Worm (Caenorhabditis elegans) whole organism, late embryonic: ENCODE measurements around the gene srj-40.

Source experiments
- ceh-22 ChIP-seq: sonication (generic microtip); optimal IDR thresholded peaks from 2 replicates; lab custom pipeline; 2017; ENCODE audit warnings: missing biosample characterization, missing genetic modification characterization
- ceh-6 ChIP-seq: fragments of 200-800 bp; sonication (Bioruptor generic); optimal IDR thresholded peaks from 2 replicates; lab custom pipeline; 2018; ENCODE audit warnings: mild to moderate bottlenecking, missing genetic modification characterization, missing compliant biosample characterization
- fkh-10 ChIP-seq: fragments of 150-350 bp; optimal IDR thresholded peaks from 2 replicates; lab custom pipeline; 2014; ENCODE audit warnings: missing biosample characterization, missing genetic modification reagents, missing genetic modification characterization
- fkh-6 ChIP-seq: sonication (generic microtip); optimal IDR thresholded peaks from 2 replicates; lab custom pipeline; 2016; ENCODE audit warnings: missing genetic modification characterization, missing compliant biosample characterization
- nhr-11 ChIP-seq: fragments of 150-350 bp; optimal IDR thresholded peaks from 2 replicates; lab custom pipeline; 2014; ENCODE audit warnings: missing biosample characterization, missing genetic modification characterization
- pat-9 ChIP-seq: fragments of 200-800 bp; sonication (Bioruptor generic); optimal IDR thresholded peaks from 2 replicates; lab custom pipeline; 2018; ENCODE audit warnings: mild to moderate bottlenecking, missing genetic modification characterization, moderate library complexity, missing compliant biosample characterization

DNA sequence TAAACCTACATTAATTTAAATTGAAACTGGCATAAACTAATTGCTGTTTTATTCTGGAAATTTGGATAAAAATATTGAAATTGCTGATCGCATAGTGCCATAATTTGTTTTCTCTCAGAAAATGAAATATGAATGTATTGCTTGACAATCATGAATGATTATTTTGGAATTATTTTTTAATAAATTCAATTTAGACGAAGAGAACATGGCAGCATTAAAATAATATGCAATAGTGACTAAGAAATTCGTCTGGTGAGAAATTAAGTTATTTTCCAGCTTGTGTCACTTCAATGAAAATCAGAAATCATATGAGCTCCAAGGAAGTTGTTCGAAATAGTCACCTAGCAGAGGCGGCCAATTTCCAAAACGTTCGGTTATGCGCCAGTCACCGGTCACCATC lies 13.0 kb downstream of the srj-40 start, which contains the start of gene srw-133:
- TF ChIP-seq ceh-22 (no peak), ceh-6 (GFP tag; lab: Kevin White, UChicago) (no peak), fkh-6 (tag; lab: Kevin White, UChicago) (no peak), fkh-10 (GFP tag; lab: Kevin White, UChicago) (no peak), pat-9 (tag; lab: Kevin White, UChicago) (no peak), nhr-11 (tag; lab: Kevin White, UChicago) (no peak)
